Worm (Caenorhabditis elegans): Measurements from ENCODE around the gene oac-42.
"Not testable (repeated sequence)": the region's sequence is repeated elsewhere in the genome, so short reads cannot be mapped to it uniquely, and the experiment has no call there.

Gene oac-42

DNA sequence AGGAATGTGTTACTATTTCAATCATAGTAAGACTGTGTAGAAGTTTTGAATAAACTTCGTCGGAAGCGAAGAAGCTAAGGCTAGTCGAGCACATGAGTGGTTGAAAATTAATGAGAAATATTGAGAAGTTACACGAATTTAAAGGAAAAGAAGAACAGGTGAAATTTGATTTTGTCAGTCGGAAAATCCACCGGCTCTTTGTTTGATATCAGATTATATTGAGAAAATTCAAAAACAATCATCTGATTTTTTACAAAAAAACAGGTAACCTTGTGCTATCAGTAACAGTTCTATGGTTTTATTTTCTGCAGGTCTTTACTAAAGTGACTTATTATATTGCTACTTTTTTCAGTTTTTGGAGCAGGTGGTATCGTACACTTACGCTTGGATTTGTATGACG lies 26.3 kb downstream of the oac-42 start, which contains the start of gene srh-148:
Gene srh-148, minus strand, starts transcription at position 101 of the 400 bp plus-strand sequence.
- no peak for TF ChIP-seq lir-3 (tag; optimal IDR thresholded peaks at IDR 0.05)
- no peak for TF ChIP-seq F44E2.7 (GFP tag; IDR thresholded peaks at IDR 0.05)
- no peak for TF ChIP-seq ceh-44 (GFP tag; IDR thresholded peaks at IDR 0.05)
- no peak for TF ChIP-seq daf-12 (tag; optimal IDR thresholded peaks at IDR 0.05)
- no peak for TF ChIP-seq F37D6.2 (tag; optimal IDR thresholded peaks at IDR 0.05)
- TF ChIP-seq ctbp-1 (GFP tag; IDR thresholded peaks at IDR 0.05), result no peak
- TF ChIP-seq hif-1 (tag; optimal IDR thresholded peaks at IDR 0.05), result no peak
- no peak for TF ChIP-seq ztf-11 (tag; optimal IDR thresholded peaks at IDR 0.05)
- TF ChIP-seq mdl-1 (tag; optimal IDR thresholded peaks at IDR 0.05), result no peak
- no peak for TF ChIP-seq dve-1 (tag; optimal IDR thresholded peaks at IDR 0.05; ENCODE audit: insufficient read depth)
- TF ChIP-seq nhr-237 (tag; optimal IDR thresholded peaks at IDR 0.05), result no peak
- TF ChIP-seq nhr-41 (GFP tag; IDR thresholded peaks at IDR 0.05), result no peak
- no peak for TF ChIP-seq nhr-25 (tag; optimal IDR thresholded peaks at IDR 0.05; ENCODE audit: borderline replicate concordance, insufficient read depth)
- TF ChIP-seq set-16 (GFP tag; IDR thresholded peaks at IDR 0.05), result no peak
- no peak for TF ChIP-seq T20F7.1 (GFP tag; optimal IDR thresholded peaks at IDR 0.05)

DNA sequence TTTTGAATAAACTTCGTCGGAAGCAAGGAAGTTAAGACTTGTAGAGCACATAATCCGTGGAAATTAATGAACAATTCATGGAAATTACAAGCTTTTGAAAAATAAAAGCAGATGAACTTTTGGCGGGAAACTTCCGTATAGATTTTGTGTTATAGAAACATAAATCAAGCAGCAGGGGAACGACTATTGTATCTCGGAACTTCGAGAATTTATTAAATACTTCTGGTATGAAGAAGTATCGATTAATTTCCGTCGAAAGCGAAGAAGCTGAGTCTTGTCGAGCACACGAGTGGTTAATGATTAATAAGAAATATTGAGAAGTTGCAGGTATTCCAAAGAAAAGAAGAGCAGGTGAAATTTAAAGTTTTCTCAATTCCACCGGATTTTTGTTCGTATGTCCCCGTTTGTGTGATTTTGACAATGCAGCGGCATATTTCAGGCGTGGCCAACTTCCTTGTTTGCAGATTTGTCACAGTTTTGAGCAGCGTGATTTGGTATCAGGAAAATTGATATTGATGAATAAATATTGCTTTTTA lies 34.3 kb downstream of the oac-42 start, which contains the start of gene srh-147:
Gene srh-147, minus strand, starts transcription at position 51 of the 536 bp plus-strand sequence.
- peak in 1 of 2 experiments; percentile 48 for TF ChIP-seq unc-62 (GFP tag; optimal IDR thresholded peaks at IDR 0.05 in 1 of 2)
- not testable (repeated sequence) for TF ChIP-seq unc-62 (tag; optimal IDR thresholded peaks at IDR 0.05)

ce11 chrV:15841095-15841494 lies 43.5 kb downstream of the oac-42 start, which contains the start of gene srh-149:
TSS of gene srh-149 (minus strand) at chrV:15841195.
- no peak for TF ChIP-seq nhr-10 (tag; optimal IDR thresholded peaks at IDR 0.05)
- TF ChIP-seq aha-1 (tag), result peak; percentile 51

- TF ChIP-seq nhr-111 (GFP tag; optimal IDR thresholded peaks at IDR 0.05), result no peak
- no peak for TF ChIP-seq attf-4 (tag; optimal IDR thresholded peaks at IDR 0.05)
- no peak for TF ChIP-seq zag-1 (tag; optimal IDR thresholded peaks at IDR 0.05)
- TF ChIP-seq php-3 (GFP tag; IDR thresholded peaks at IDR 0.05), result no peak
- no peak for TF ChIP-seq ceh-20 (GFP tag; IDR thresholded peaks at IDR 0.05)
- no peak for TF ChIP-seq T26A8.4 (GFP tag; IDR thresholded peaks at IDR 0.05)
- no peak for TF ChIP-seq ceh-62 (tag; optimal IDR thresholded peaks at IDR 0.05)
- no peak for TF ChIP-seq Y105C5A.15 (GFP tag; IDR thresholded peaks at IDR 0.05)
- no peak for TF ChIP-seq ces-1 (GFP tag; optimal IDR thresholded peaks at IDR 0.05)
- no peak for TF ChIP-seq zip-11 (GFP tag; IDR thresholded peaks at IDR 0.05)
Measured at ce11 chrV:15833622-15834021, 51.0 kb downstream of the oac-42 start, which contains the start of gene srbc-54. TSS of gene srbc-54 (minus strand) at chrV:15833722.
